Fruit fly (Drosophila melanogaster) whole organism, embryonic: ENCODE results near the gene Tsp96F.

Experiments
- Aef1 ChIP-seq: fragments of 200-800 bp; sonication (Bioruptor generic); IDR thresholded peaks from 3 replicates; pipeline ENCODE4 v1.3.6; 2022; ENCODE audit warnings: missing biosample characterization, missing genetic modification characterization
- B-H2 ChIP-seq: fragments of 200-800 bp; sonication (Bioruptor generic); optimal IDR thresholded peaks from 2 replicates; lab custom pipeline; 2018; ENCODE audit warnings: missing biosample characterization, mild to moderate bottlenecking, missing genetic modification characterization
- Bdp1 ChIP-seq: fragments of 200-800 bp; sonication (Bioruptor generic); optimal IDR thresholded peaks from 3 replicates; lab custom pipeline; 2016; ENCODE audit warnings: missing biosample characterization, missing genetic modification characterization
- Blimp-1 ChIP-seq: fragments of 200-800 bp; sonication (Bioruptor generic); optimal IDR thresholded peaks from 3 replicates; lab custom pipeline; 2018; ENCODE audit warnings: missing biosample characterization, missing genetic modification characterization, mild to moderate bottlenecking, moderate library complexity, missing genetic modification reagents
- CG12299 ChIP-seq: fragments of 200-800 bp; sonication (Bioruptor generic); optimal IDR thresholded peaks from 2 replicates; lab custom pipeline; 2018; ENCODE audit warnings: missing biosample characterization, mild to moderate bottlenecking, missing genetic modification characterization
- CG15011 ChIP-seq: fragments of 200-800 bp; sonication (Bioruptor generic); optimal IDR thresholded peaks from 3 replicates; lab custom pipeline; 2018; ENCODE audit warnings: missing biosample characterization, mild to moderate bottlenecking, missing genetic modification characterization
- CG15269 ChIP-seq: fragments of 200-800 bp; sonication (Bioruptor generic); optimal IDR thresholded peaks from 2 replicates; lab custom pipeline; 2018; ENCODE audit warnings: missing biosample characterization, mild to moderate bottlenecking, missing genetic modification characterization, moderate library complexity
- CG1529 ChIP-seq: fragments of 200-800 bp; sonication (Bioruptor generic); optimal IDR thresholded peaks from 3 replicates; lab custom pipeline; 2018; ENCODE audit warnings: missing biosample characterization, missing genetic modification characterization
- CG1602 ChIP-seq: fragments of 200-800 bp; sonication (Bioruptor generic); optimal IDR thresholded peaks from 3 replicates; lab custom pipeline; 2016; ENCODE audit warnings: missing biosample characterization, missing genetic modification characterization
- CG1603 ChIP-seq: fragments of 200-800 bp; sonication (Bioruptor generic); optimal IDR thresholded peaks from 2 replicates; lab custom pipeline; 2019; ENCODE audit warnings: missing biosample characterization, mild to moderate bottlenecking, missing genetic modification characterization, moderate library complexity
- CG17186 ChIP-seq: fragments of 200-800 bp; sonication (Bioruptor generic); optimal IDR thresholded peaks from 3 replicates; lab custom pipeline; 2017; ENCODE audit warnings: missing biosample characterization, missing genetic modification reagents, missing genetic modification characterization
- CG18011 ChIP-seq: fragments of 200-800 bp; sonication (Bioruptor generic); optimal IDR thresholded peaks from 2 replicates; lab custom pipeline; 2017; ENCODE audit warnings: missing biosample characterization, missing genetic modification characterization, mild to moderate bottlenecking, moderate library complexity, missing genotype
- CG18599 ChIP-seq: fragments of 200-800 bp; sonication (Bioruptor generic); optimal IDR thresholded peaks from 3 replicates; lab custom pipeline; 2017; ENCODE audit warnings: missing biosample characterization, missing genetic modification characterization, mild to moderate bottlenecking, moderate library complexity, missing genetic modification reagents
- CG2199 ChIP-seq: fragments of 200-800 bp; sonication (Bioruptor generic); IDR thresholded peaks from 3 replicates; pipeline ENCODE4 v1.3.6; 2022; ENCODE audit warnings: missing biosample characterization, missing genetic modification characterization
- CG3407 ChIP-seq: fragments of 200-800 bp; sonication (Bioruptor generic); optimal IDR thresholded peaks from 2 replicates; lab custom pipeline; 2018; ENCODE audit warnings: missing biosample characterization, mild to moderate bottlenecking, missing genetic modification characterization
- CG42726 ChIP-seq: fragments of 200-800 bp; sonication (Bioruptor generic); IDR thresholded peaks from 2 replicates; pipeline ENCODE4 v1.3.6; 2022; ENCODE audit warnings: missing biosample characterization, missing genetic modification characterization; ENCODE audit not compliant: partially characterized antibody
- CG4360 ChIP-seq: fragments of 200-800 bp; sonication (Bioruptor generic); IDR thresholded peaks from 2 replicates; pipeline ENCODE4 v1.3.6; 2022; ENCODE audit warnings: missing biosample characterization, missing genetic modification characterization
- CG7357 ChIP-seq: fragments of 200-800 bp; sonication (Bioruptor generic); IDR thresholded peaks from 3 replicates; pipeline ENCODE4 v1.3.6; 2022; ENCODE audit warnings: missing biosample characterization, missing genetic modification characterization
- CG7786 ChIP-seq: fragments of 200-800 bp; sonication (Bioruptor generic); optimal IDR thresholded peaks from 2 replicates; lab custom pipeline; 2016; ENCODE audit warnings: missing biosample characterization, missing genetic modification characterization
- CG8290 ChIP-seq, 3 experiments: fragments of 200-800 bp; sonication (Bioruptor generic); optimal IDR thresholded peaks; 2 replicates each; lab custom pipeline; 2016 to 2019; ENCODE audit warnings: missing biosample characterization in 3 of 3, missing genetic modification characterization in 3 of 3, mild to moderate bottlenecking in 2 of 3, moderate library complexity in 1 of 3
- CG8924 ChIP-seq: fragments of 200-800 bp; optimal IDR thresholded peaks from 3 replicates; lab custom pipeline; 2019; ENCODE audit warnings: missing biosample characterization, mild to moderate bottlenecking, missing genetic modification characterization, moderate library complexity
- Dp ChIP-seq: fragments of 200-800 bp; sonication (Bioruptor generic); optimal IDR thresholded peaks from 2 replicates; lab custom pipeline; 2018; ENCODE audit warnings: missing biosample characterization, mild to moderate bottlenecking, missing genetic modification characterization, moderate library complexity
- Dref ChIP-seq: fragments of 200-800 bp; sonication (Bioruptor generic); IDR thresholded peaks from 2 replicates; pipeline ENCODE4 v1.3.6; 2022; ENCODE audit warnings: missing biosample characterization, missing genetic modification characterization
- E2f2 ChIP-seq: fragments of 200-800 bp; sonication (Bioruptor generic); IDR thresholded peaks from 2 replicates; pipeline ENCODE4 v1.3.6; 2022; ENCODE audit warnings: missing biosample characterization, missing genetic modification characterization
- Fer1 ChIP-seq: fragments of 200-800 bp; sonication (Bioruptor generic); optimal IDR thresholded peaks from 2 replicates; lab custom pipeline; 2017; ENCODE audit warnings: missing biosample characterization, mild to moderate bottlenecking, missing genetic modification characterization
- Hsf ChIP-seq: fragments of 200-800 bp; sonication (Bioruptor generic); optimal IDR thresholded peaks from 3 replicates; lab custom pipeline; 2016; ENCODE audit warnings: missing biosample characterization, missing genetic modification characterization
- MBD-R2 ChIP-seq: fragments of 200-800 bp; sonication (Bioruptor generic); IDR thresholded peaks from 2 replicates; pipeline ENCODE4 v1.3.6; 2022; ENCODE audit warnings: missing biosample characterization, missing genetic modification characterization
- Med ChIP-seq: fragments of 200-800 bp; sonication (Bioruptor generic); peaks from one replicate; lab custom pipeline; 2016; ENCODE audit warnings: missing biosample characterization, missing genetic modification characterization, mild to moderate bottlenecking, inconsistent platforms, moderate library complexity
- Opbp ChIP-seq: fragments of 200-800 bp; sonication (Bioruptor generic); IDR thresholded peaks from 3 replicates; pipeline ENCODE4 v1.3.6; 2022; ENCODE audit warnings: missing biosample characterization, missing genetic modification characterization; ENCODE audit not compliant: partially characterized antibody
- Stat92E ChIP-seq, 3 experiments: fragments of >200 bp in 2 of 3; fragments of 200-800 bp in 1 of 3; sonication (Bioruptor generic) in 1 of 3; optimal IDR thresholded peaks; 2 replicates each; lab custom pipeline; 2017 to 2019; ENCODE audit warnings: missing biosample characterization in 3 of 3, missing genetic modification characterization in 3 of 3, mild to moderate bottlenecking in 1 of 3, moderate library complexity in 1 of 3
- YL-1 ChIP-seq: fragments of 200-800 bp; sonication (Bioruptor generic); optimal IDR thresholded peaks from 3 replicates; lab custom pipeline; 2017; ENCODE audit warnings: missing biosample characterization, mild to moderate bottlenecking, missing genetic modification characterization
- bbx ChIP-seq: fragments of 200-800 bp; sonication (Bioruptor generic); IDR thresholded peaks from 2 replicates; pipeline ENCODE4 v1.3.6; 2022; ENCODE audit warnings: missing biosample characterization, missing genetic modification characterization; ENCODE audit not compliant: partially characterized antibody
- chn ChIP-seq: fragments of 200-800 bp; sonication (Bioruptor generic); optimal IDR thresholded peaks from 2 replicates; lab custom pipeline; 2016; ENCODE audit warnings: missing biosample characterization, missing genetic modification characterization
- ewg ChIP-seq: fragments of 200-800 bp; sonication (Bioruptor generic); optimal IDR thresholded peaks from 3 replicates; lab custom pipeline; 2017; ENCODE audit warnings: mild to moderate bottlenecking, missing biosample characterization, missing genetic modification reagents, missing genetic modification characterization
- fd96Cb ChIP-seq: fragments of 200-800 bp; sonication (Bioruptor generic); optimal IDR thresholded peaks from 2 replicates; lab custom pipeline; 2018; ENCODE audit warnings: missing biosample characterization, mild to moderate bottlenecking, missing genetic modification characterization, moderate library complexity
- ken ChIP-seq: fragments of 200-800 bp; sonication (Bioruptor generic); IDR thresholded peaks from 3 replicates; pipeline ENCODE4 v1.3.6; 2022; ENCODE audit warnings: missing biosample characterization, missing genetic modification characterization
- nerfin-2 ChIP-seq: fragments of 200-800 bp; sonication (Bioruptor generic); IDR thresholded peaks from 2 replicates; pipeline ENCODE4 v1.3.6; 2022; ENCODE audit warnings: missing biosample characterization, missing genetic modification characterization; ENCODE audit not compliant: partially characterized antibody
- phol ChIP-seq: fragments of 200-800 bp; sonication (Bioruptor generic); optimal IDR thresholded peaks from 3 replicates; lab custom pipeline; 2018; ENCODE audit warnings: missing biosample characterization, mild to moderate bottlenecking, missing genetic modification characterization, moderate library complexity
- psq ChIP-seq: fragments of 200-800 bp; sonication (Bioruptor generic); optimal IDR thresholded peaks from 2 replicates; lab custom pipeline; 2017; ENCODE audit warnings: missing biosample characterization, missing genetic modification characterization
- pzg ChIP-seq: fragments of 200-800 bp; sonication (Bioruptor generic); optimal IDR thresholded peaks from 3 replicates; lab custom pipeline; 2018; ENCODE audit warnings: missing biosample characterization, mild to moderate bottlenecking, missing genetic modification characterization, moderate library complexity
- row ChIP-seq: fragments of 200-800 bp; sonication (Bioruptor generic); IDR thresholded peaks from 3 replicates; pipeline ENCODE4 v1.3.6; 2022; ENCODE audit warnings: missing biosample characterization, missing genetic modification characterization
- scrt ChIP-seq: fragments of 200-800 bp; sonication (Bioruptor generic); optimal IDR thresholded peaks from 2 replicates; lab custom pipeline; 2018; ENCODE audit warnings: missing biosample characterization, mild to moderate bottlenecking, missing genetic modification characterization, moderate library complexity
- sens ChIP-seq: fragments of 200-800 bp; sonication (Bioruptor generic); peaks from one replicate; lab custom pipeline; 2016; ENCODE audit warnings: missing biosample characterization, missing genetic modification characterization
- tll ChIP-seq, 2 experiments: fragments of 200-800 bp in 1 of 2; fragments of >200 bp in 1 of 2; sonication (Bioruptor generic) in 1 of 2; optimal IDR thresholded peaks; 2 replicates each; lab custom pipeline; 2017 to 2019; ENCODE audit warnings: missing biosample characterization in 2 of 2, missing genetic modification characterization in 2 of 2, mild to moderate bottlenecking in 1 of 2, moderate library complexity in 1 of 2
- wek ChIP-seq: fragments of 200-800 bp; sonication (Bioruptor generic); optimal IDR thresholded peaks from 3 replicates; lab custom pipeline; 2018; ENCODE audit warnings: missing biosample characterization, mild to moderate bottlenecking, missing genetic modification characterization, moderate library complexity
- yki ChIP-seq: fragments of >200 bp; optimal IDR thresholded peaks from 3 replicates; lab custom pipeline; 2018

The Tsp96F gene

DNA sequence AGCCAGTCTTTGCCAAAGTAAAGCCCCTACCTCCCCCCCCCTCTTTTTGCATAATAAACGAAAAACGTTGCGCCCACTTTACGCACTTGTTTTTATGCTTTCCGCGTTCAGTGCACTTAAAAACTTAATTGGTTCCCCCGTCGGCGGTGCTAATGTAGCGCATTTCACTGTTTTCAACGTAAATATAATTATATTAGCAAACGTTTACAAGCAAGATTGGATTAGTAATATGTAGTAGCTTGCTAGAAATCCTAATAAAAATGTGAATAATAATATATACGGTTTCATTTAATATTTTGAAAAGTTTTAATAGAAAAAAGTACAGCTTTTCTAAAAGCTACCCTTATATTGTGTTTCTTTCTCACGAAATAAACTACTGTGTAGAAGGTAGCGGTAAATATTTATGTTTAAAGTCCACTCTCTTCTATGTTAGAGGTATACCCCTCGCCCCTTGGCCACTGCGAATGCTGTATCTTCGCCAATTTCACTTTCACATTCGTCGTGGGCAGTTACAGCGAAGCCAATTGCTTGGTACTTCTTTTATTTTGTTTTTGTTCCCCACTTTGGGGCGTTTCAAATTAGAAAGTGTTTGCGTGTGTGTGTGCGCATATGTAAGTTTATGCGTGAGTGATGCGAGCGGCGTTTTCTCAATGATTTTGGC, 1.5 kb upstream of the Tsp96F start (continued):
- TF ChIP-seq Blimp-1 (peak; percentile 70), sens (peak; percentile 55), Med (peak; percentile 57), CG4360 (GFP tag; lab: Robert Waterston, UW) (0 out of 2 replicates have a peak, but pooled peaks have one; percentile 8), CG2199 (peak; percentile 20; the same call in 1 of the 3 replicates), row (GFP tag; lab: Robert Waterston, UW) (0 out of 3 replicates have a peak, but pooled peaks have one; percentile 11)

dm6 chr3R:25881915-25882314, 688 bp upstream of the Tsp96F start, which contains the start of gene SppL:
Gene SppL, plus strand, starts transcription at chr3R:25881984.
- TF ChIP-seq Stat92E (GFP tag; optimal IDR thresholded peaks at IDR 0.05; lab: Kevin White, UChicago) (peak in 1 of 3 experiments; percentile 41), CG15011 (GFP tag; lab: Kevin White, UChicago) (no peak), CG42726 (GFP tag; lab: Robert Waterston, UW) (0 out of 2 replicates have a peak, but pooled peaks have one; percentile 13), Dref (GFP tag; lab: Robert Waterston, UW) (peak; percentile 23; the same call in 1 of the 2 replicates), ewg (peak; percentile 71), CG7786 (GFP tag; lab: Kevin White, UChicago) (no peak), CG17186 (GFP tag; lab: Kevin White, UChicago) (peak; percentile 9), CG1529 (GFP tag; lab: Kevin White, UChicago) (no peak), Med (peak; percentile 66), CG3407 (no peak), chn (GFP tag; lab: Kevin White, UChicago) (no peak), CG18011 (peak; percentile 68), CG1602 (GFP tag; lab: Kevin White, UChicago) (no peak), Fer1 (peak; percentile 34), Opbp (GFP tag; lab: Robert Waterston, UW) (peak; percentile 26; the same call in 1 of the 3 replicates), YL-1 (GFP tag; lab: Kevin White, UChicago) (peak; percentile 27), CG7357 (GFP tag; lab: Robert Waterston, UW) (no peak), Hsf (GFP tag; lab: Kevin White, UChicago) (no peak), Bdp1 (GFP tag; lab: Kevin White, UChicago) (no peak), Dp (GFP tag; lab: Kevin White, UChicago) (peak; percentile 41), sens (peak; percentile 35), CG1603 (tag; lab: Kevin White, UChicago) (peak; percentile 65), E2f2 (GFP tag; lab: Robert Waterston, UW) (peak; percentile 27; the same call in 1 of the 2 replicates), CG18599 (GFP tag; lab: Kevin White, UChicago) (no peak), phol (tag; lab: Kevin White, UChicago) (peak; percentile 62), scrt (GFP tag; lab: Kevin White, UChicago) (no peak), B-H2 (GFP tag; lab: Kevin White, UChicago) (no peak), yki (lab: Kevin White, UChicago) (no peak), tll (GFP tag; optimal IDR thresholded peaks at IDR 0.05; lab: Kevin White, UChicago) (no peak), CG8290 (GFP tag; optimal IDR thresholded peaks at IDR 0.05; lab: Kevin White, UChicago) (no peak), CG8290 (tag; optimal IDR thresholded peaks at IDR 0.05; lab: Kevin White, UChicago) (peak in 1 of 2 experiments; percentile 13), fd96Cb (tag; lab: Kevin White, UChicago) (no peak), nerfin-2 (GFP tag; lab: Robert Waterston, UW) (no peak), CG12299 (tag; lab: Kevin White, UChicago) (peak; percentile 60), psq (GFP tag; lab: Kevin White, UChicago) (peak; percentile 52), MBD-R2 (GFP tag; lab: Robert Waterston, UW) (peak; percentile 45; the same call in 1 of the 2 replicates), CG15269 (tag; lab: Kevin White, UChicago) (no peak), wek (GFP tag; lab: Kevin White, UChicago) (no peak), pzg (GFP tag; lab: Kevin White, UChicago) (peak; percentile 35), CG8924 (peak; percentile 83), Aef1 (no peak), ken (GFP tag; lab: Robert Waterston, UW) (peak; percentile 17; the same call in 1 of the 3 replicates), bbx (GFP tag; lab: Robert Waterston, UW) (peak; percentile 43; the same call in 1 of the 2 replicates)
